Fruit fly (Drosophila melanogaster) whole organism: ENCODE results near the gene Cyp4g15.

Source experiments
- CG8478 ChIP-seq: fragments of >200 bp; optimal IDR thresholded peaks from 2 replicates; lab custom pipeline; 2018; ENCODE audit warnings: inconsistent platforms
- Dll ChIP-seq: fragments of >200 bp; optimal IDR thresholded peaks from 2 replicates; lab custom pipeline; 2017
- EcR ChIP-seq, 2 experiments: fragments of >200 bp; optimal IDR thresholded peaks; 2 replicates each; lab custom pipeline; 2017; ENCODE audit warnings: missing biosample characterization in 2 of 2, missing genetic modification characterization in 2 of 2, missing genetic modification reagents in 2 of 2
- pan ChIP-seq: fragments of >200 bp; optimal IDR thresholded peaks from 2 replicates; lab custom pipeline; 2017
- psq ChIP-seq: fragments of >200 bp; optimal IDR thresholded peaks from 2 replicates; lab custom pipeline; 2017
- usp ChIP-seq: fragments of >200 bp; optimal IDR thresholded peaks from 2 replicates; lab custom pipeline; 2017; ENCODE audit warnings: missing biosample characterization, missing genetic modification characterization, mixed read lengths

Gene Cyp4g15

DNA sequence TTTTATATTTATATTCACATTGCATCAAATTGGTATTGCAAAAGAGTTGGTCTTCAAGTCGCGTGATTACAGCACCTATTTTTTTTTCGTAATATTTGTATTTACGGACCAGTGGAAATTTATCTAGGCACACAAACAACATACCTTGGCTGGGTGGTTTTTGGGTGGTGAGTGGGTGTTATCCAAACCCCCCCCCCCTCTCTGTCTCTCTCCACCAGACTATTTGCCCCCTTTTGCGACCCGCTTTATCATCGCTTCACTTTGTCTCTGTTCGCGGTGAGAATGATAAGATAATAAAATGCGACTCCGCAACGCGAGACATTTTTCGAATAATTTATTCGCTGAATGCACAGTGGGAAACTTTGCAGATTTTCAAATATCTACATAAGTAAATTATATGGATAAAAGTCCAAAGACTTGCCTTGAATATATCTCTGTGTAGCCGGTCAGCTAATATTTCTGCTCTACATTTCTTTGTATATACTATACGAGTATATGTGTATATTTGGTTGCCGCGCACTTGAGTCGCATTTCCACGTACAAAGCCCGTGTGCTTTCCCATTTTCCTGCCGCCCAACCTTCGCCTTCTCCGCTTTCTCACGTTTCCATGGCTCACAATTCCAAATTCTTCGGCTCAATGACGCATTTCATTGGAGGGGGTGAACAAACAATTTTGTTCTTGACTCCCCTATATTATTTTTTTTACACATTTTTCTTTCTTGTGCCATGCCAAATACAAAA is 24.5 kb downstream of the Cyp4g15 start:
- TF ChIP-seq pan (lab: Kevin White, UChicago): no peak
- no peak for TF ChIP-seq psq (lab: Kevin White, UChicago)
- TF ChIP-seq EcR (GFP tag; optimal IDR thresholded peaks at IDR 0.05; lab: Kevin White, UChicago): no peak
- no peak for TF ChIP-seq Dll (lab: Kevin White, UChicago)
- no peak for TF ChIP-seq CG8478 (lab: Kevin White, UChicago)
- no peak for TF ChIP-seq usp (GFP tag; lab: Kevin White, UChicago)

DNA sequence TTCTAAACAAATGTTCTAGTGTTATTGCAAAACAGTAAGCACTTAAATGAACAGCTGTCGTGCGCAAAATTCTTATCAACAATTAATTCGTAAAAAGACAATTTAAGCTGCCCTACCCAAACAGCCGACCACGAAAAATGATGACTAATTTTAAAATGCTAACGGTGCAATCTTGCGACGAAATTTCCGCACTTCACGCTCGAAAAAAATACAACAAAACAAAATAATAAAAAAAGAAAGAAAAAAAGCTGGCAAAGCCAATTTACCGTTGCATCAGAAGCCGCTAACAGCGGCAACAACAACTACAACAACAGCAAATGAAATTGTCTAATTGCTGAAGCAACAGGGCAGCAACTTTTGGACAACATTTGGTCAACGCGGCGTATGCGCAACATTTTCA is 26.8 kb downstream of the Cyp4g15 start:
- TF ChIP-seq Dll (lab: Kevin White, UChicago): no peak
- no peak for TF ChIP-seq pan (lab: Kevin White, UChicago)
- no peak for TF ChIP-seq CG8478 (lab: Kevin White, UChicago)
- no peak for TF ChIP-seq usp (GFP tag; lab: Kevin White, UChicago)

DNA sequence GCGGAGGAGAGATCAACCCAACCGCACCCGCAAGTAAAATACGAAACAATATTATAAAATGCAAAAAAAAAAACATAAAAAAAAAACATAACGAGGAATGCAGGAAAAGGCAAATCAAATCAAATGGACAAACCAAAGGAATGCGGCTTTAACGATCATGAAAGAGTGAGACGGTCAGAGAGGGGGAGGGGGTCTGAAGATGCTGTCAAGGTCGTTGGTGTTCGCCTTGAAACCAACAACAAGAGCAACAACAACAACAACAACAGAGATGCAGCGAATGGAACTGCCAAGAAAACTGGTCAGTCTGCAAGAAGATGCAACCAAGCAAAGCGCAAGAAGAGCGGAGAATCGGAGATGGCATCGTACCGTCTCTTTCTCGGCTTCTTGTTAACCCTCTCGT is 29.4 kb downstream of the Cyp4g15 start:
- TF ChIP-seq usp (GFP tag; lab: Kevin White, UChicago): no peak
- no peak for TF ChIP-seq pan (lab: Kevin White, UChicago)
- no peak for TF ChIP-seq psq (lab: Kevin White, UChicago)
- TF ChIP-seq CG8478 (lab: Kevin White, UChicago): no peak
- TF ChIP-seq EcR (GFP tag; optimal IDR thresholded peaks at IDR 0.05; lab: Kevin White, UChicago): no peak
- no peak for TF ChIP-seq Dll (lab: Kevin White, UChicago)

DNA sequence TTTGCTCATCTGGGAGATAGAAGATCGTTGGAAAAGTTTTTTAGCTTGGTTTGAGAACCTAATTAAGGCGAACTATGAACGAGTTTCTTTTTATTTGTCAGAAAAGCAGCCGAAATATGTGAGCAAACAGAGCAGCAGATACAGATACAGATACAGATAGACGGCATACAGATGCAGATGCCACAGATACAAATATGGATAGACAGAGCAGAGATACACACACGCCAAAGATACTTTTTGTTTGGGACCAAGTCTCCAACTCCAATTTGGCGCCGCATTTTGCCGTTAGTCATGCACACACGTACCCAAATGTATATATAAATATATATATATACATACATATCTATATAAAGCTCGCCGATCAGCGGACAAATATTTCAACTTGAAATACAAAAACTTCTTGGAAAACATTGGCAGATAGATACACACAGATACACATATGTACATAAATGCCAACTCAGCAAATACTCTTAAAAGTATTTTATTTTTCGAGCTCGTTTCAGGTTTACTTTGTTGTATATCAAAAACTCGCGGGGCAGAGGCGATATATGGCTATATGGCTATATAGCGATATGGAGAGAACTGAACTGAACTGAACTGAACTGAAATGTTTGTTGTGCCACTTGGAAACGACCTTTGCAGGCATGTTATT is 33.4 kb downstream of the Cyp4g15 start:
- TF ChIP-seq psq (lab: Kevin White, UChicago) (no peak), EcR (GFP tag; optimal IDR thresholded peaks at IDR 0.05; lab: Kevin White, UChicago) (no peak), CG8478 (lab: Kevin White, UChicago) (no peak), pan (lab: Kevin White, UChicago) (no peak), usp (GFP tag; lab: Kevin White, UChicago) (no peak), Dll (lab: Kevin White, UChicago) (no peak)

DNA sequence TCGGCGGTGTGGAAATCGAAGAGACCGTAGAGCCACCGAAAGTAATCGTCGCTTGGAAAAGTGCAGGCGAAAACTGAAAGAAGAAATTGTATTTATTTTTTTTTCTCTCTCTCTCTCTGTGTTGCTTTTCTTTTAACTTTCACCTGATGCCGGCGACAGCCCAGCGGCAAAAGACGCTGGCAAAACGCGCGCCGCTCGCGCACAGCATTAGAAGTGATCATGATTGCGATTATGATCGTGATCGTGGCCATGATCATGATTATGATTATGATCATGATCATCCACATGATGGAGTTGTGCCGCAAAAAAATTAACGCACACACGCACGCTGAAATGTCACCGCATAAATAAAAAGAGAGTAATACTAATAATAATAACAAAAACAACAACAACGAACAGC is 34.4 kb downstream of the Cyp4g15 start:
- TF ChIP-seq EcR (GFP tag; optimal IDR thresholded peaks at IDR 0.05; lab: Kevin White, UChicago) (no peak), psq (lab: Kevin White, UChicago) (no peak), usp (GFP tag; lab: Kevin White, UChicago) (no peak), Dll (lab: Kevin White, UChicago) (no peak), pan (lab: Kevin White, UChicago) (no peak), CG8478 (lab: Kevin White, UChicago) (no peak)

DNA sequence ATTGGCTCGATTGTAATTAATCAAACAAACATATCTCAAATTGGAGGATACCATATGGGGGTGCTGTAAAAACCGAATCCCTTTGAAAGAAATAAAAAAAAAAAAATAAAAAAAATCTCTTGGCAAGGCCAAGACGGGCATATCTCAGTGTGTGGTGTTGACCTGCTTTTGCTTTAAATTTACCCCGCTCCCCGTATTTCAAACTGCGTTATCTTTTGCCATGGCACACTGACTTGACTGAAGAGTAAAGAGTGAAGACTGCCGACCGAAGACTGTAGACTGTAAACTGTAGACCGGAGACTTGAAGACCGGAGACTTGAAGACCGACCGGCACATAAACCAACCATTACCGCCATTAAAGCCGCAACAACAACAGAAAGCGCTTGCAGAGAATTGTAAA is 35.1 kb downstream of the Cyp4g15 start:
- TF ChIP-seq pan (lab: Kevin White, UChicago): no peak
- no peak for TF ChIP-seq usp (GFP tag; lab: Kevin White, UChicago)

DNA sequence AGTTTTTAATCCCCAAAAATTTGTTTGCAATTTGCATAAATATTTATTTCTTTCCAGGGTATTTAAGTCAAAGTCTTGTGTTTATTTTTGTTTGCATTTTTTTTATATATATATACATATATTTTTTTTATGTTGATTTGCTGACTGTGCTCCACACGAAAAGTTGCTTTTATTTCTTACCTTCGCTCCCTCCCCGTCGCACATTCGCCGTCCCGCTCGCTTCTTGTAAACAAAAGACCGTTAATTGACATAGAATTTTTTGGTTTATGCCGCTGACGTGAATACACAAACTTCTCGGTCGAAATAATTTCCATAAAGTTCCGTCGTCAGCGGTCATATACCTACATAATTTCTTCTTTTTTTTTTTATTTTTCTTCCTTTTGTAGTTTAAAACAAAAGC is 36.0 kb downstream of the Cyp4g15 start:
- TF ChIP-seq CG8478 (lab: Kevin White, UChicago) (no peak), pan (lab: Kevin White, UChicago) (no peak), psq (lab: Kevin White, UChicago) (no peak), EcR (GFP tag; optimal IDR thresholded peaks at IDR 0.05; lab: Kevin White, UChicago) (no peak), usp (GFP tag; lab: Kevin White, UChicago) (no peak), Dll (lab: Kevin White, UChicago) (no peak)

DNA sequence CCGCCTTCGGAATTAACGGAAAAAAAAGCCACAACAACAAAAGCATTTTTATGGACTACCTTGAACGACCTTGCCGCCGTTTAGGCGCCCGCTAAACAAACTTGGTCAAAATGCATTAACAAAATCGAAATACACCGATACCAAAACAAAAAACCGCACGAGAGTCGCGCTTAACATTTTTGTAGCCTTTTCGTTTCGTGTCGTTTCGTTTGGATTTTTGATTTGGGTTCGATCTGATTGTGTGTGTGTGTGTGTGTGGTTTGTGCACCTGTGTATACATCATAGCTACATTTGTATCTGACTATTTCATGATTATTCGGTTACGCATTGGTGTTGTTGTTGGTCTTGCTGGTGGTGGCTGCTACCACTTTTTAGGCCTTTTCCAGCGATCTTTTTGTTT is 38.7 kb downstream of the Cyp4g15 start:
- no peak for TF ChIP-seq usp (GFP tag; lab: Kevin White, UChicago)
- TF ChIP-seq CG8478 (lab: Kevin White, UChicago): no peak
- TF ChIP-seq pan (lab: Kevin White, UChicago): no peak
- TF ChIP-seq psq (lab: Kevin White, UChicago): no peak
- TF ChIP-seq EcR (GFP tag; optimal IDR thresholded peaks at IDR 0.05; lab: Kevin White, UChicago): no peak
- TF ChIP-seq Dll (lab: Kevin White, UChicago): no peak

DNA sequence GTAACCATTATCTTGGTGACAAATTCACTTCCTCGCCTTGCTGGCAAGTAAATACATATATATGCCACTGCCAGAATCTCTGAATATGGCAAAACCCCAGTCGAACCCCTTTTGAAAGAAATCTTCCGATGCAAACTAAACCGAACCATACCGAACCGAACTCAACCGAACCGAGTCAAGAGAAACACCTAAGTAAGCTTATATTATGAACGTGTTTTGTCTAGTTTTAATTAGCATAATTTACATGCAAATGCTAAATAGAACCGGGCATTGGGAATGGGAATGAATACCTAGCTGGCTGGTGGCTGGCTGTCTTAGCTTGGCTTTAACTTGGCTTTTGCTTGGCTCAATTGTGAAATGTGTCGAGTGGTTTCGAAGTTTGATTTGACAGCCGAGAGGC is 40.4 kb downstream of the Cyp4g15 start:
- TF ChIP-seq psq (lab: Kevin White, UChicago) (no peak), EcR (GFP tag; optimal IDR thresholded peaks at IDR 0.05; lab: Kevin White, UChicago) (no peak), Dll (lab: Kevin White, UChicago) (no peak), usp (GFP tag; lab: Kevin White, UChicago) (no peak), CG8478 (lab: Kevin White, UChicago) (no peak), pan (lab: Kevin White, UChicago) (no peak)

DNA sequence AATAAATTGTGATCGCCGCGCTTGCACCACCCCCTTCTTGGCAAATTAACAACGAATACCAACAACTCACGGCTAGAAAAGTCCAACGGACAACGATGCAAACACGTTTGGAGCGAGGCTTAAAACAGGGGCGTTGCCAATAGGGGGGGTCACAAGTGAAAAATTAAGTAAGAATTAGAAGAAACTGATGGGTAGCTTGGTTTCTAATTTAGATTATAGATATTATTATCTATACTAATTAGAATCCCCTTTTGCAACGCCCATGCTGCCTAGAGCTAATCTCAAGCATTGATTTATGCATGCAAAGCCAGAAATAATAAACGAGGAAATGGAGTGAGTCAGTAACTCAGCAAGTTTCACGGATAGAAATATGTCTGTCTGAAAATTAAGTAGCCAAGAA is 41.6 kb downstream of the Cyp4g15 start:
- no peak for TF ChIP-seq psq (lab: Kevin White, UChicago)
- no peak for TF ChIP-seq Dll (lab: Kevin White, UChicago)
- no peak for TF ChIP-seq CG8478 (lab: Kevin White, UChicago)
- TF ChIP-seq usp (GFP tag; lab: Kevin White, UChicago): no peak
- no peak for TF ChIP-seq EcR (GFP tag; optimal IDR thresholded peaks at IDR 0.05; lab: Kevin White, UChicago)
- no peak for TF ChIP-seq pan (lab: Kevin White, UChicago)

DNA sequence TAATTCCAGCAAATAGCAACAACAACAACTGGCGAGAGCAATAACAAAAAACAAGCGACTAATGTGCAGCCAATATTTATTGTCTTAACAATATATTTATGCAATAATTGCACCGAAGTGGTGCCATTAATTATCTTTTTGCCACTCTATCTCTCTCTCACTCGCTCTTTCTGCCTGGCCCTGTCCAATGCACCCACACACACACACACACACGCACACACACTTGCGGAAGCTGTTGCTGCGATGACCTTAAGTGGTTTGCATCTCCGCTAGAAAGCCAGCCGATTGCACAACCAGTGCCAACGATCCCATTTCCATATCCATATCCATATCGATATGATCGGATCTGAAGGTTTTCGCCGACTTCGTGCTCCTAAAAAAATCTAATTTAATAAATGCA is 43.4 kb downstream of the Cyp4g15 start:
- no peak for TF ChIP-seq psq (lab: Kevin White, UChicago)
- TF ChIP-seq usp (GFP tag; lab: Kevin White, UChicago): no peak
- TF ChIP-seq Dll (lab: Kevin White, UChicago): no peak
- TF ChIP-seq EcR (GFP tag; optimal IDR thresholded peaks at IDR 0.05; lab: Kevin White, UChicago): peak in 1 of 2 experiments; percentile 3
- no peak for TF ChIP-seq CG8478 (lab: Kevin White, UChicago)
